Worm (Caenorhabditis elegans): ENCODE data around the gene cdk-11.2.
A peak's percentile ranks its signal among the peaks of the same experiment; 100 is the strongest.

DNA sequence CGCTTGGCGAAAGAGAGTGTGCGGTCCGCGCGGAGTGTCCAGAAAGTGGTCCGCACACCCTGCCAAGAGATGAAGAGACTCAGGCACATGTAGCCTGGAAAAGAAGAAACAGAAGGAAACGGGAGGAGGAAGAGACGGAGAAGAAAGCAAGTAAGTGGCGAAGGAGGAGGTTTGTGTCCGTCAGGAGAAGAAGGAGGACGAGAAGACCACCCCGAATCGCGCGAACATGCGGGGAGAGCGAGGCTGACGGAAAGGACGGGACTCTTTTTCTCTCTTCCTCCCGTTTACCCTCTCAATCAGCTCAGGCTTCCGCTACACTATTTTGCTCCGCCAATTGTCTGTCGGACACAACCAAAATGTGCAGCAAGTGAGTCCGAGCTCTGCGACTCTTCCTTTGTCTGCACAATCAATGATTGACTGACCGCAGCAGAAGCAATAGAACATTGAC lies 16.0 kb upstream of the cdk-11.2 start:
- TF ChIP-seq ztf-23 (GFP tag; IDR thresholded peaks at IDR 0.05) (peak; percentile 53; the same call in 1 of the 2 replicates), flt-1 (GFP tag; IDR thresholded peaks at IDR 0.05) (0 out of 2 replicates have a peak, but pooled peaks have one; percentile 32), tab-1 (GFP tag; IDR thresholded peaks at IDR 0.05) (0 out of 2 replicates have a peak, but pooled peaks have one; percentile 59), ref-1 (GFP tag; conservative IDR thresholded peaks at IDR 0.05) (no peak), med-1 (GFP tag; optimal IDR thresholded peaks at IDR 0.05; ENCODE audit: insufficient read depth) (no peak), T22C8.4 (GFP tag; IDR thresholded peaks at IDR 0.05) (0 out of 2 replicates have a peak, but pooled peaks have one; percentile 22), cog-1 (tag; optimal IDR thresholded peaks at IDR 0.05) (peak; percentile 91), ztf-29 (GFP tag; IDR thresholded peaks at IDR 0.05) (peak; percentile 82)

Measured in whole organism, midembryonic.